Fruit fly (Drosophila melanogaster) whole organism, prepupa: ENCODE measurements around the gene CG17026.
A peak's percentile ranks its signal among the peaks of the same experiment; 100 is the strongest.

Experiments
- CG10669 ChIP-seq: fragments of 200-800 bp; sonication (Bioruptor generic); optimal IDR thresholded peaks from 3 replicates; lab custom pipeline; 2018; ENCODE audit warnings: missing biosample characterization, mild to moderate bottlenecking, missing genetic modification characterization, moderate library complexity
- CG11294 ChIP-seq: fragments of 200-800 bp; sonication (Bioruptor generic); IDR thresholded peaks from 2 replicates; pipeline ENCODE4 v1.3.6; 2022; ENCODE audit warnings: missing biosample characterization, missing genetic modification characterization
- CG11762 ChIP-seq: fragments of 200-800 bp; sonication (Bioruptor generic); optimal IDR thresholded peaks from 3 replicates; lab custom pipeline; 2016; ENCODE audit warnings: missing biosample characterization, missing genetic modification characterization; ENCODE audit not compliant: insufficient read depth
- CG11902 ChIP-seq: fragments of 200-800 bp; sonication (Bioruptor generic); optimal IDR thresholded peaks from 3 replicates; lab custom pipeline; 2016; ENCODE audit warnings: missing biosample characterization, missing genetic modification characterization
- CG15336 ChIP-seq: fragments of 200-800 bp; sonication (Bioruptor generic); IDR thresholded peaks from 2 replicates; pipeline ENCODE4 v1.3.6; 2022; ENCODE audit warnings: missing biosample characterization, missing genetic modification characterization
- CG1621 ChIP-seq: fragments of 200-800 bp; sonication (Bioruptor generic); optimal IDR thresholded peaks from 3 replicates; lab custom pipeline; 2018; ENCODE audit warnings: missing biosample characterization, mild to moderate bottlenecking, missing genetic modification characterization
- CG16779 ChIP-seq: fragments of 200-800 bp; sonication (Bioruptor generic); optimal IDR thresholded peaks from 3 replicates; lab custom pipeline; 2017; ENCODE audit warnings: missing biosample characterization, mild to moderate bottlenecking, missing genetic modification characterization
- CG3032 ChIP-seq: fragments of 200-800 bp; optimal IDR thresholded peaks from 2 replicates; lab custom pipeline; 2019; ENCODE audit warnings: missing biosample characterization, mild to moderate bottlenecking, missing genetic modification characterization, moderate library complexity
- CG32006 ChIP-seq: fragments of 200-800 bp; sonication (Bioruptor generic); optimal IDR thresholded peaks from 3 replicates; lab custom pipeline; 2017; ENCODE audit warnings: missing biosample characterization, mild to moderate bottlenecking, missing genetic modification characterization
- CG34406 ChIP-seq: fragments of 200-800 bp; sonication (Bioruptor generic); optimal IDR thresholded peaks from 3 replicates; lab custom pipeline; 2016; ENCODE audit warnings: missing biosample characterization, missing genetic modification characterization
- CG3919 ChIP-seq: fragments of 200-800 bp; sonication (Bioruptor generic); optimal IDR thresholded peaks from 3 replicates; lab custom pipeline; 2016; ENCODE audit warnings: missing biosample characterization, missing genetic modification characterization
- CG4318 ChIP-seq: fragments of 200-800 bp; sonication (Bioruptor generic); optimal IDR thresholded peaks from 3 replicates; lab custom pipeline; 2017; ENCODE audit warnings: missing biosample characterization, mild to moderate bottlenecking, missing genetic modification characterization
- CG6163 ChIP-seq: fragments of 200-800 bp; sonication (Bioruptor generic); IDR thresholded peaks from 3 replicates; pipeline ENCODE4 v1.3.6; 2022; ENCODE audit warnings: missing biosample characterization, missing genetic modification characterization
- CG6276 ChIP-seq: fragments of 200-800 bp; sonication (Bioruptor generic); optimal IDR thresholded peaks from 2 replicates; lab custom pipeline; 2017; ENCODE audit warnings: missing biosample characterization, mild to moderate bottlenecking, missing genetic modification characterization
- CG6792 ChIP-seq: fragments of 200-800 bp; sonication (Bioruptor generic); optimal IDR thresholded peaks from 3 replicates; lab custom pipeline; 2016; ENCODE audit warnings: missing biosample characterization, missing genetic modification characterization
- CG6808 ChIP-seq: fragments of 200-800 bp; sonication (Bioruptor generic); optimal IDR thresholded peaks from 3 replicates; lab custom pipeline; 2017; ENCODE audit warnings: missing biosample characterization, missing genetic modification characterization, mild to moderate bottlenecking, moderate library complexity, missing genetic modification reagents
- CG6854 ChIP-seq: fragments of 200-800 bp; sonication (Bioruptor generic); optimal IDR thresholded peaks from 2 replicates; lab custom pipeline; 2017; ENCODE audit warnings: missing biosample characterization, mild to moderate bottlenecking, missing genetic modification characterization
- CG8319 ChIP-seq: fragments of 200-800 bp; sonication (Bioruptor generic); optimal IDR thresholded peaks from 3 replicates; lab custom pipeline; 2016; ENCODE audit warnings: missing biosample characterization, missing genetic modification characterization
- CG8632 ChIP-seq: fragments of 200-800 bp; sonication (Bioruptor generic); optimal IDR thresholded peaks from 3 replicates; lab custom pipeline; 2016; ENCODE audit warnings: missing biosample characterization, missing genetic modification characterization
- CG9139 ChIP-seq: fragments of 200-800 bp; sonication (Bioruptor generic); optimal IDR thresholded peaks from 3 replicates; lab custom pipeline; 2017; ENCODE audit warnings: missing biosample characterization, mild to moderate bottlenecking, missing genetic modification characterization
- Eip75B ChIP-seq: fragments of 200-800 bp; sonication (Bioruptor generic); optimal IDR thresholded peaks from 3 replicates; lab custom pipeline; 2016; ENCODE audit warnings: missing biosample characterization, missing genetic modification characterization
- Eip93F ChIP-seq: fragments of 200-800 bp; sonication (Bioruptor generic); optimal IDR thresholded peaks from 2 replicates; lab custom pipeline; 2016; ENCODE audit warnings: missing biosample characterization, mild to moderate bottlenecking, missing genetic modification characterization
- Ets21C ChIP-seq: fragments of 200-800 bp; sonication (Bioruptor generic); optimal IDR thresholded peaks from 3 replicates; lab custom pipeline; 2016; ENCODE audit warnings: missing biosample characterization, missing genetic modification characterization
- Ets96B ChIP-seq: fragments of 200-800 bp; optimal IDR thresholded peaks from 2 replicates; lab custom pipeline; 2019; ENCODE audit warnings: missing biosample characterization, mild to moderate bottlenecking, missing genetic modification characterization, moderate library complexity
- Gug ChIP-seq: fragments of 200-800 bp; sonication (Bioruptor generic); IDR thresholded peaks from 2 replicates; pipeline ENCODE4 v1.3.6; 2022; ENCODE audit warnings: missing biosample characterization, missing genetic modification characterization
- Hr38 ChIP-seq: sonication (Bioruptor generic); optimal IDR thresholded peaks from 2 replicates; lab custom pipeline; 2016; ENCODE audit warnings: missing biosample characterization, missing genetic modification characterization
- Hr39 ChIP-seq: fragments of 200-800 bp; sonication (Bioruptor generic); optimal IDR thresholded peaks from 2 replicates; lab custom pipeline; 2016; ENCODE audit warnings: missing biosample characterization, missing genetic modification characterization
- Hr4 ChIP-seq: fragments of 200-800 bp; sonication (Bioruptor generic); optimal IDR thresholded peaks from 3 replicates; lab custom pipeline; 2016; ENCODE audit warnings: missing biosample characterization, missing genetic modification characterization
- Met ChIP-seq: fragments of 200-800 bp; sonication (Bioruptor generic); optimal IDR thresholded peaks from 3 replicates; lab custom pipeline; 2016; ENCODE audit warnings: missing biosample characterization, missing genetic modification characterization
- OdsH ChIP-seq: fragments of 200-800 bp; sonication (Bioruptor generic); optimal IDR thresholded peaks from 3 replicates; lab custom pipeline; 2016; ENCODE audit warnings: missing biosample characterization, missing genetic modification characterization
- Sox102F ChIP-seq: fragments of 200-800 bp; sonication (Bioruptor generic); optimal IDR thresholded peaks from 2 replicates; lab custom pipeline; 2016; ENCODE audit warnings: missing biosample characterization, mild to moderate bottlenecking, missing genetic modification characterization
- achi ChIP-seq: fragments of 200-800 bp; sonication (Bioruptor generic); optimal IDR thresholded peaks from 3 replicates; lab custom pipeline; 2016; ENCODE audit warnings: missing biosample characterization, missing genetic modification characterization
- acj6 ChIP-seq: fragments of 200-800 bp; sonication (Bioruptor generic); optimal IDR thresholded peaks from 3 replicates; lab custom pipeline; 2016; ENCODE audit warnings: missing biosample characterization, missing genetic modification characterization
- cyc ChIP-seq: fragments of 200-800 bp; sonication (Bioruptor generic); optimal IDR thresholded peaks from 3 replicates; lab custom pipeline; 2016; ENCODE audit warnings: missing biosample characterization, missing genetic modification characterization
- dsx ChIP-seq: fragments of 200-800 bp; optimal IDR thresholded peaks from 3 replicates; lab custom pipeline; 2019; ENCODE audit warnings: missing biosample characterization, mild to moderate bottlenecking, missing genetic modification characterization, moderate library complexity; ENCODE audit not compliant: poor library complexity, severe bottlenecking
- esn ChIP-seq: fragments of 200-800 bp; sonication (Bioruptor generic); optimal IDR thresholded peaks from 2 replicates; lab custom pipeline; 2016; ENCODE audit warnings: missing biosample characterization, mild to moderate bottlenecking, missing genetic modification characterization, moderate library complexity
- fd59A ChIP-seq: fragments of 200-800 bp; sonication (Bioruptor generic); optimal IDR thresholded peaks from 2 replicates; lab custom pipeline; 2017; ENCODE audit warnings: missing biosample characterization, mild to moderate bottlenecking, missing genetic modification characterization, missing genetic modification reagents
- fd85E ChIP-seq: fragments of 200-800 bp; sonication (Bioruptor generic); optimal IDR thresholded peaks from 3 replicates; lab custom pipeline; 2016; ENCODE audit warnings: missing biosample characterization, missing genetic modification characterization
- fkh ChIP-seq: fragments of 200-800 bp; sonication (Bioruptor generic); optimal IDR thresholded peaks from 3 replicates; lab custom pipeline; 2017; ENCODE audit warnings: missing biosample characterization, mild to moderate bottlenecking, missing genetic modification characterization, moderate library complexity
- pdm3 ChIP-seq: fragments of 200-800 bp; sonication (Bioruptor generic); optimal IDR thresholded peaks from 3 replicates; lab custom pipeline; 2016; ENCODE audit warnings: missing biosample characterization, missing genetic modification characterization
- salr ChIP-seq, 2 experiments: fragments of 200-800 bp; sonication (Bioruptor generic); optimal IDR thresholded peaks; 3 replicates each; lab custom pipeline; 2016 to 2018; ENCODE audit warnings: missing biosample characterization in 2 of 2, missing genetic modification characterization in 2 of 2, mild to moderate bottlenecking in 1 of 2
- spab ChIP-seq: fragments of 200-800 bp; sonication (Bioruptor generic); optimal IDR thresholded peaks from 2 replicates; lab custom pipeline; 2017; ENCODE audit warnings: missing biosample characterization, mild to moderate bottlenecking, missing genetic modification characterization, missing genetic modification reagents
- ss ChIP-seq, 2 experiments: fragments of 200-800 bp; sonication (Bioruptor generic); optimal IDR thresholded peaks; 2 replicates in 1 of 2; 3 replicates in 1 of 2; lab custom pipeline; 2017 to 2018; ENCODE audit warnings: mild to moderate bottlenecking in 2 of 2, missing biosample characterization in 2 of 2, missing genetic modification characterization in 2 of 2, moderate library complexity in 1 of 2
- svp ChIP-seq: fragments of 200-800 bp; sonication (Bioruptor generic); peaks from one replicate; lab custom pipeline; 2016; ENCODE audit warnings: missing biosample characterization, missing genetic modification characterization
- topi ChIP-seq: fragments of 200-800 bp; sonication (Bioruptor generic); optimal IDR thresholded peaks from 3 replicates; lab custom pipeline; 2016; ENCODE audit warnings: missing biosample characterization, missing genetic modification characterization
- vri ChIP-seq: fragments of 200-800 bp; sonication (Bioruptor generic); optimal IDR thresholded peaks from 3 replicates; lab custom pipeline; 2016; ENCODE audit warnings: missing biosample characterization, mild to moderate bottlenecking, missing genetic modification characterization

CG17026 gene

dm6 chr3L:16018251-16018583, 43.0 kb downstream of the CG17026 start (continued):
- TF ChIP-seq fd59A (GFP tag; lab: Kevin White, UChicago) = no peak
- TF ChIP-seq CG9139 (GFP tag; lab: Kevin White, UChicago) = no peak
- no peak for TF ChIP-seq CG11762
- no peak for TF ChIP-seq dsx (GFP tag; lab: Kevin White, UChicago)
- no peak for TF ChIP-seq CG16779 (tag; lab: Kevin White, UChicago)
- TF ChIP-seq CG6808 (GFP tag; lab: Kevin White, UChicago) = no peak
- TF ChIP-seq Hr39 (GFP tag; lab: Kevin White, UChicago) = no peak
- TF ChIP-seq acj6 (GFP tag; lab: Kevin White, UChicago) = no peak
- TF ChIP-seq fkh (GFP tag; lab: Kevin White, UChicago) = no peak
- TF ChIP-seq cyc (GFP tag; lab: Kevin White, UChicago) = no peak
- TF ChIP-seq Ets96B (tag; lab: Kevin White, UChicago) = no peak
- TF ChIP-seq fd85E (GFP tag; lab: Kevin White, UChicago) = no peak
- TF ChIP-seq vri (GFP tag; lab: Kevin White, UChicago) = no peak
- TF ChIP-seq CG1621 (tag; lab: Kevin White, UChicago) = no peak
- TF ChIP-seq svp (GFP tag; lab: Kevin White, UChicago) = peak; percentile 70
- no peak for TF ChIP-seq CG10669 (GFP tag; lab: Kevin White, UChicago)
- TF ChIP-seq pdm3 (GFP tag; lab: Kevin White, UChicago) = no peak
- TF ChIP-seq CG3919 (GFP tag; lab: Kevin White, UChicago) = peak; percentile 5
- TF ChIP-seq Sox102F (GFP tag; lab: Kevin White, UChicago) = no peak
- TF ChIP-seq CG6163 = no peak
- no peak for TF ChIP-seq CG3032
- TF ChIP-seq CG11294 = no peak
- TF ChIP-seq OdsH (GFP tag; lab: Kevin White, UChicago) = no peak
- no peak for TF ChIP-seq Gug (GFP tag; lab: Robert Waterston, UW)
- TF ChIP-seq CG8632 (GFP tag; lab: Kevin White, UChicago) = no peak
- no peak for TF ChIP-seq Eip93F (GFP tag; lab: Kevin White, UChicago)
- no peak for TF ChIP-seq CG4318 (GFP tag; lab: Kevin White, UChicago)
- no peak for TF ChIP-seq ss (GFP tag; optimal IDR thresholded peaks at IDR 0.05; lab: Kevin White, UChicago)
- TF ChIP-seq CG11902 (GFP tag; lab: Kevin White, UChicago) = no peak
- TF ChIP-seq spab (GFP tag; lab: Kevin White, UChicago) = no peak
- TF ChIP-seq CG6854 (GFP tag; lab: Kevin White, UChicago) = no peak

- TF ChIP-seq CG6276 (GFP tag; lab: Kevin White, UChicago) = no peak
These were observed 43.6 kb downstream of the CG17026 start for dm6 chr3L:16018721-16019120.

dm6 chr3L:16019144-16020006, 44.2 kb downstream of the CG17026 start:
- peak; percentile 61 for TF ChIP-seq esn (GFP tag; lab: Kevin White, UChicago)
- peak; percentile 9 for TF ChIP-seq CG6792
- peak; percentile 21 for TF ChIP-seq CG4318 (GFP tag; lab: Kevin White, UChicago)
- TF ChIP-seq vri (GFP tag; lab: Kevin White, UChicago) = no peak
- peak; percentile 29 for TF ChIP-seq Ets21C (GFP tag; lab: Kevin White, UChicago)
- TF ChIP-seq topi (GFP tag; lab: Kevin White, UChicago) = peak; percentile 67
- no peak for TF ChIP-seq Eip75B
- TF ChIP-seq CG11902 (GFP tag; lab: Kevin White, UChicago) = no peak
- TF ChIP-seq achi (GFP tag; lab: Kevin White, UChicago) = peak; percentile 9
- peak; percentile 55 for TF ChIP-seq CG32006 (GFP tag; lab: Kevin White, UChicago)
- no peak for TF ChIP-seq Eip93F (GFP tag; lab: Kevin White, UChicago)
- TF ChIP-seq CG6163 = no peak
- no peak for TF ChIP-seq Hr4
- peak; percentile 82 for TF ChIP-seq CG8319
- TF ChIP-seq fkh (GFP tag; lab: Kevin White, UChicago) = no peak
- TF ChIP-seq CG10669 (GFP tag; lab: Kevin White, UChicago) = no peak
- TF ChIP-seq Hr38 (GFP tag; lab: Kevin White, UChicago) = no peak
- TF ChIP-seq CG6808 (GFP tag; lab: Kevin White, UChicago) = peak; percentile 12
- TF ChIP-seq CG15336 (GFP tag; lab: Robert Waterston, UW) = no peak
- peak; percentile 61 for TF ChIP-seq Met (GFP tag; lab: Kevin White, UChicago)
- no peak for TF ChIP-seq ss (GFP tag; optimal IDR thresholded peaks at IDR 0.05; lab: Kevin White, UChicago)
- peak; percentile 22 for TF ChIP-seq pdm3 (GFP tag; lab: Kevin White, UChicago)
- TF ChIP-seq CG34406 = peak; percentile 22
- TF ChIP-seq salr (GFP tag; optimal IDR thresholded peaks at IDR 0.05; lab: Kevin White, UChicago) = peak in 1 of 2 experiments; percentile 44
